Fruit fly (Drosophila melanogaster) whole organism, embryonic: ENCODE results near the gene Polr3F.

Experiments used
- BtbVII ChIP-seq: fragments of 200-800 bp; sonication (Bioruptor generic); optimal IDR thresholded peaks from 3 replicates; lab custom pipeline; 2017; ENCODE audit warnings: missing biosample characterization, mild to moderate bottlenecking, missing genetic modification characterization
- CG1024 ChIP-seq: fragments of 200-800 bp; sonication (Bioruptor generic); IDR thresholded peaks from 2 replicates; pipeline ENCODE4 v1.3.6; 2022; ENCODE audit warnings: missing biosample characterization, missing genetic modification characterization
- CG16779 ChIP-seq: fragments of 200-800 bp; sonication (Bioruptor generic); IDR thresholded peaks from 2 replicates; pipeline ENCODE4 v1.3.6; 2022; ENCODE audit warnings: missing biosample characterization, missing genetic modification characterization
- CG17568 ChIP-seq: fragments of 200-800 bp; sonication (Bioruptor generic); optimal IDR thresholded peaks from 2 replicates; lab custom pipeline; 2018; ENCODE audit warnings: missing biosample characterization, mild to moderate bottlenecking, missing genetic modification characterization, moderate library complexity
- CG1832 ChIP-seq: fragments of 200-800 bp; sonication (Bioruptor generic); optimal IDR thresholded peaks from 2 replicates; lab custom pipeline; 2017; ENCODE audit warnings: missing biosample characterization, mild to moderate bottlenecking, missing genetic modification characterization, inconsistent platforms
- CG4424 ChIP-seq: fragments of 200-800 bp; sonication (Bioruptor generic); optimal IDR thresholded peaks from 3 replicates; lab custom pipeline; 2016; ENCODE audit warnings: missing biosample characterization, missing genetic modification characterization
- CG7372 ChIP-seq: fragments of 200-800 bp; sonication (Bioruptor generic); IDR thresholded peaks from 2 replicates; pipeline ENCODE4 v1.3.6; 2022; ENCODE audit warnings: missing biosample characterization, missing genetic modification characterization
- CG7745 ChIP-seq: fragments of 200-800 bp; sonication (Bioruptor generic); optimal IDR thresholded peaks from 2 replicates; lab custom pipeline; 2018; ENCODE audit warnings: missing biosample characterization, mild to moderate bottlenecking, missing genetic modification characterization, moderate library complexity
- CG8281 ChIP-seq: fragments of 200-800 bp; sonication (Bioruptor generic); optimal IDR thresholded peaks from 2 replicates; lab custom pipeline; 2018; ENCODE audit warnings: missing biosample characterization, mild to moderate bottlenecking, missing genetic modification characterization, moderate library complexity
- Spps ChIP-seq: fragments of 200-800 bp; sonication (Bioruptor generic); optimal IDR thresholded peaks from 2 replicates; lab custom pipeline; 2018; ENCODE audit warnings: missing biosample characterization, mild to moderate bottlenecking, missing genetic modification characterization
- ab ChIP-seq: fragments of 200-800 bp; sonication (Bioruptor generic); optimal IDR thresholded peaks from 2 replicates; lab custom pipeline; 2016; ENCODE audit warnings: missing biosample characterization, missing genetic modification characterization
- az2 ChIP-seq: fragments of 200-800 bp; sonication (Bioruptor generic); optimal IDR thresholded peaks from 3 replicates; lab custom pipeline; 2016; ENCODE audit warnings: missing biosample characterization, missing genetic modification characterization
- sc ChIP-seq, 3 experiments: fragments of >200 bp in 2 of 3; fragments of 200-800 bp in 1 of 3; sonication (Bioruptor generic) in 1 of 3; optimal IDR thresholded peaks; 2 replicates in 2 of 3; 3 replicates in 1 of 3; lab custom pipeline; 2017; ENCODE audit warnings: mild to moderate bottlenecking in 1 of 3, missing biosample characterization in 1 of 3, missing genetic modification characterization in 1 of 3, missing genetic modification reagents in 1 of 3
- tap ChIP-seq: fragments of 200-800 bp; optimal IDR thresholded peaks from 3 replicates; lab custom pipeline; 2019; ENCODE audit warnings: missing biosample characterization, mild to moderate bottlenecking, missing genetic modification characterization, moderate library complexity

DNA sequence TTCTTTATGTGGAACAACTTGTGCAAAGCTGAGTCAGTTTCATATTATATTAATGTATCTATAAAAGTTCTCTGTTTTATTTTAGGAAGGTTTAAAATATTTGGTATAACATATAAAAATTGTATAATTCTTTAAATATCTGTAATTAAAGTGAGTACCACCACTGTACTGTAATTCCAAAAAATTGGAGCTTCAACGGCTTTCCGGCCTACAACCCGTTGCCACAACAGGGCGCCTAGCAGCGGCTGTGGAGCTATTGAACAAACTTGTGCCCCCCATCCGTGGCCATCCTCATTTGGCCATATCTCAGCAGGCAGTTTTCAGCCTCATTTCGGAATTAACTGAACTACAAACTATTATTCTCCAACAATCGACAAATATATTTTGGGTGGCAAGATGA, 38.5 kb upstream of the Polr3F start, which contains the start of gene CG13855:
- TF ChIP-seq CG7745 (tag; lab: Kevin White, UChicago) (no peak), sc (optimal IDR thresholded peaks at IDR 0.05; lab: Kevin White, UChicago) (no peak), sc (GFP tag; optimal IDR thresholded peaks at IDR 0.05; lab: Kevin White, UChicago) (no peak), Spps (tag; lab: Kevin White, UChicago) (no peak), ab (GFP tag; lab: Kevin White, UChicago) (no peak), CG7372 (GFP tag; lab: Robert Waterston, UW) (no peak), CG1832 (GFP tag; lab: Kevin White, UChicago) (no peak), CG16779 (GFP tag; lab: Robert Waterston, UW) (no peak), CG8281 (no peak), BtbVII (GFP tag; lab: Kevin White, UChicago) (no peak), tap (no peak), CG1024 (GFP tag; lab: Robert Waterston, UW) (no peak), az2 (GFP tag; lab: Kevin White, UChicago) (no peak), CG4424 (no peak), CG17568 (GFP tag; lab: Kevin White, UChicago) (no peak)
